Worm (Caenorhabditis elegans) whole organism, late embryonic: ENCODE results near the gene oac-23.

Source experiments
- T23F11.4 ChIP-seq: fragments of 200-800 bp; sonication (Bioruptor generic); optimal IDR thresholded peaks from 2 replicates; lab custom pipeline; 2018; ENCODE audit warnings: mild to moderate bottlenecking, missing genetic modification characterization, missing compliant biosample characterization
- ceh-45 ChIP-seq: fragments of 200-800 bp; sonication (Bioruptor generic); IDR thresholded peaks from 2 replicates; pipeline ENCODE4 v1.3.6; 2022; ENCODE audit warnings: missing genetic modification reagents, missing genetic modification characterization, missing compliant biosample characterization
- dmd-4 ChIP-seq: sonication (generic microtip); optimal IDR thresholded peaks from 2 replicates; lab custom pipeline; 2016; ENCODE audit warnings: borderline replicate concordance, missing genetic modification characterization, missing compliant biosample characterization
- dve-1 ChIP-seq: sonication (generic microtip); optimal IDR thresholded peaks from 2 replicates; lab custom pipeline; 2017; ENCODE audit warnings: antibody characterized with exemption, mild to moderate bottlenecking, missing genetic modification characterization, missing compliant biosample characterization
- elt-2 ChIP-seq: sonication (generic microtip); optimal IDR thresholded peaks from 2 replicates; lab custom pipeline; 2016; ENCODE audit warnings: missing genetic modification reagents, missing genetic modification characterization, missing compliant biosample characterization
- pax-1 ChIP-seq: fragments of 150-350 bp; optimal IDR thresholded peaks from 2 replicates; lab custom pipeline; 2014; ENCODE audit warnings: missing biosample characterization, missing genetic modification characterization
- pha-4 ChIP-seq: fragments of 150-350 bp; optimal IDR thresholded peaks from 2 replicates; lab custom pipeline; 2018; ENCODE audit warnings: missing biosample characterization, missing genetic modification reagents, missing genetic modification characterization
- syd-9 ChIP-seq: sonication (generic microtip); optimal IDR thresholded peaks from 2 replicates; lab custom pipeline; 2016; ENCODE audit warnings: mild to moderate bottlenecking, missing genetic modification characterization, moderate library complexity, missing compliant biosample characterization

DNA sequence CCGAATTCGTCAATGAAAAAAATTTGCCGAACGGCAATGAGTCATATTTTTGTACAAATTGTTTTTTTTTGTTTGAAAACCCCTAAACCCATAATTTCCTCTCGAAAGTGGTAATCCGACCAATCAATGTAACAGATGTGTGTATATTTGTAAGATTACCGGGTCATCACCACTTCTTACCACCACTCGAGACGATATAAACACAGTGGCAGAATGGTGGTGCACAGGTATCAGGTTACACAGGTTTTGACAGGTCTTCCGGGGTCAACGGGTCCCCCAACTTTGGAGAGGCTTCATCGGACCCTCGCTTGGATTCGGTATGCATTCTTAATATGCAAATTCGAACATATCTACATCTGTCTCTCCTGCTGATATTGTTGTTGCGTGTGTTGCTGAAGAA lies 42.6 kb upstream of the oac-23 start:
- TF ChIP-seq T23F11.4 (GFP tag; lab: Kevin White, UChicago): no peak
- TF ChIP-seq pha-4 (tag; lab: Kevin White, UChicago): no peak
- TF ChIP-seq dve-1: no peak
- no peak for TF ChIP-seq elt-2 (tag; lab: Kevin White, UChicago)
- TF ChIP-seq dmd-4 (tag; lab: Kevin White, UChicago): no peak
- TF ChIP-seq pax-1 (tag; lab: Kevin White, UChicago): no peak
- TF ChIP-seq ceh-45 (GFP tag; lab: Robert Waterston, UW): no peak
- TF ChIP-seq syd-9: no peak
